Fruit fly (Drosophila melanogaster): ENCODE data around the gene zfh1.
A peak's percentile ranks its signal among the peaks of the same experiment; 100 is the strongest.

zfh1 gene

dm6 chr3R:30770069-30770633 is 4.4 kb downstream of the zfh1 start:
- no peak for TF ChIP-seq usp (GFP tag; optimal IDR thresholded peaks at IDR 0.05)
- no peak for TF ChIP-seq pan (optimal IDR thresholded peaks at IDR 0.05)
- TF ChIP-seq psq (optimal IDR thresholded peaks at IDR 0.05): no peak
- TF ChIP-seq Dll (optimal IDR thresholded peaks at IDR 0.05): no peak
- no peak for TF ChIP-seq EcR (GFP tag; optimal IDR thresholded peaks at IDR 0.05)
- no peak for TF ChIP-seq CG8478 (optimal IDR thresholded peaks at IDR 0.05)

DNA sequence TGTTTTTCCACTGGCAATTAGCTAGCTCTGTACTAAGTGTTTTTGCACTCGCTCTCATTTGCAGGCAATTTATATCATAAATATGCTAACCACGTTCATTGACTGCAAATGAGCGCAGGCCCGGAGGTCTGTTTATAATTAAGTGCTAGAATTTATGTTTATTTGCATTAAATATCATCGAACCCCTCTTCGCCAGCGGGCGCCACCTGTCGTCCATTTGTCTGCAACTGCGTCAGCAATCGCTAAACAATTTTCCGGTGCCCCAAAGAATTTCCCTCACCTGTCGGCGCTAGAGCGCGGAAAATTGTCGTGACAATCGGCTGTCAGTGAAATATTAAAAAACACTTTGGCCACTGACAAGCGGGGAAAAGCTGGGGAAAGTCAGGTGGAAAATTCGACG is 5.0 kb downstream of the zfh1 start:
- TF ChIP-seq Dll (optimal IDR thresholded peaks at IDR 0.05) (no peak), psq (optimal IDR thresholded peaks at IDR 0.05) (no peak), usp (GFP tag; optimal IDR thresholded peaks at IDR 0.05) (no peak), EcR (GFP tag; optimal IDR thresholded peaks at IDR 0.05) (no peak), CG8478 (optimal IDR thresholded peaks at IDR 0.05) (no peak), pan (optimal IDR thresholded peaks at IDR 0.05) (no peak)

DNA sequence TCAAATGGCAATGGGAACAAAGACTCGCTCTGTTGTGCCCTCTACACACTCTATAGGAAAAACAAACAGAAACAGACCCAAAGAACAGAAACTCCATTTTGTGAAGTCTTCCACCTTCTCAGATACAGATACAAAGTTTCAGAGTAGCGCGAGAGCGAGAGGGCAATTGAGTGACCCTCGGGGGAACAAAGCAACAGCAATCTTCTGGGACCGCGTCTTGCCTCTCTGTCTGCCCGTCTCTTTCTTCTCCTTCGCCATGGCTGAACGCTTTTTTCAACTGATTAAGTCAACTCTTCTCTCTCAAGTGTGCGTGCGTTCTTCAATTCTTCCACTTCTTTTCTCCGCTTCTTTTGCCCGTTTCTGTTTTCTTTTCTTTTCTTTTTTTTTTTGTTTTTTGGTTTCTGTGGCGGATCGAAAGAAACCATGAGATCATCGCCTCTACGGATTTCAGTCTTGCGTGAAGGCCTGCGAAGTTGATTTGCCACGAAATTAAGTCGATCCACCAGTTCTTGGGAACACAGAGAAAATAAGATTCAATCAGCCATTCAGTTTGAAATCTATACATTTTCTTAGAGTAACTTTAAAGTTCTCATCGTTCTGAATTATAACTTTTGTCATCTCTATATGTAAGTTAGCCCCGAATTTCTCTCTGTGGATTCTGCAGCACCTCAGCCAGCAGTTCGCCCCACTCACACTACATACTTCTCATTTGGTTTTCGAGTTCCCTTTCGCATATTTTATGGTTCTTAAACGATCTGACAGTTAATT is 7.2 kb downstream of the zfh1 start:
- TF ChIP-seq EcR (GFP tag; optimal IDR thresholded peaks at IDR 0.05): no peak
- TF ChIP-seq usp (GFP tag; optimal IDR thresholded peaks at IDR 0.05): no peak
- TF ChIP-seq CG8478 (optimal IDR thresholded peaks at IDR 0.05): no peak
- no peak for TF ChIP-seq psq (optimal IDR thresholded peaks at IDR 0.05)
- no peak for TF ChIP-seq Dll (optimal IDR thresholded peaks at IDR 0.05)
- TF ChIP-seq pan (optimal IDR thresholded peaks at IDR 0.05): no peak

dm6 chr3R:30775249-30775648 is 9.5 kb downstream of the zfh1 start:
- TF ChIP-seq CG8478 (optimal IDR thresholded peaks at IDR 0.05): no peak
- no peak for TF ChIP-seq Dll (optimal IDR thresholded peaks at IDR 0.05)
- no peak for TF ChIP-seq usp (GFP tag; optimal IDR thresholded peaks at IDR 0.05)
- TF ChIP-seq psq (optimal IDR thresholded peaks at IDR 0.05): no peak
- TF ChIP-seq pan (optimal IDR thresholded peaks at IDR 0.05): no peak
- TF ChIP-seq EcR (GFP tag; optimal IDR thresholded peaks at IDR 0.05): no peak

DNA sequence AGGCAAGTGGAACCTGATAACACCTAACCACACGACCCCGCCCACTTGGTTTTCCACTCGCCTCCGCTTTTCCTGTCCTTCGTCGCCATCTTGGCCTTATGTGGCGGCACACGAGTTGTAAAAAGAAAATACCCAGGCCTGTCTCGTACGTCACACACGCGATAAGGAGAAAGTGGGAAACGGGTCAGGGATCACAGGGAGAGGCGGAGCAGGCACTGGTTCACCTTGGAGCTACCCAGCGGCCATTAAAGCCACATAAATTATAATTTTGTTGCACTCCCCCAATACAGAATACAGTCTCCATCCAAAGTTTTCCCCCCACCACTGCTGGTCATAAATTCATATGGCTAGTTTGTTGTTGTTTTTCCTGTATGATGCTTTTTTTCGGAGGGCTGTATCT is 10.2 kb downstream of the zfh1 start:
- no peak for TF ChIP-seq Dll (optimal IDR thresholded peaks at IDR 0.05)
- TF ChIP-seq pan (optimal IDR thresholded peaks at IDR 0.05): no peak
- TF ChIP-seq CG8478 (optimal IDR thresholded peaks at IDR 0.05): no peak
- no peak for TF ChIP-seq EcR (GFP tag; optimal IDR thresholded peaks at IDR 0.05)
- TF ChIP-seq psq (optimal IDR thresholded peaks at IDR 0.05): no peak
- TF ChIP-seq usp (GFP tag; optimal IDR thresholded peaks at IDR 0.05): no peak

DNA sequence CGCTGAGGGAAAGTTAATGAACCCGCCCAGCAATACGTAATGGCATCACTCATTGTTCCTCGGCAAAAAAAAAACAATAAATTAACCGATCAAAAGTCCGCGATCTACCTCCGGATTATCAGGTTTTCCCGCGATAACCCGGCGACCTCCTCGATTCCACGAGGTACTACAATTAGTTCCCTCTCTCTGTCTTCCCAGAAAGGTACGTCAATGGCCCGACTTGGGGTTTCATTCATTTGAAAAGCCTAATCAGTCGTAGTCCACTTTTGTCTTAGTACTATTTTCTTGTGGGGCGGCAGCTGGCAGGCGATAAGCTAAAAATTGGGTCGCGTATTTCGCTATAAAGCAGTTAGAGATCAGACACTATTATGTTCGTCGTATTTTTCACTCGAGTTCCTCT is 13.5 kb downstream of the zfh1 start:
- TF ChIP-seq psq (optimal IDR thresholded peaks at IDR 0.05): no peak
- no peak for TF ChIP-seq EcR (GFP tag; optimal IDR thresholded peaks at IDR 0.05)
- TF ChIP-seq CG8478 (optimal IDR thresholded peaks at IDR 0.05): no peak
- TF ChIP-seq Dll (optimal IDR thresholded peaks at IDR 0.05): no peak
- no peak for TF ChIP-seq pan (optimal IDR thresholded peaks at IDR 0.05)
- TF ChIP-seq usp (GFP tag; optimal IDR thresholded peaks at IDR 0.05): no peak

dm6 chr3R:30780451-30780850 is 14.7 kb downstream of the zfh1 start:
- TF ChIP-seq EcR (GFP tag; optimal IDR thresholded peaks at IDR 0.05) (no peak), Dll (optimal IDR thresholded peaks at IDR 0.05) (no peak), pan (optimal IDR thresholded peaks at IDR 0.05) (no peak), usp (GFP tag; optimal IDR thresholded peaks at IDR 0.05) (no peak), CG8478 (optimal IDR thresholded peaks at IDR 0.05) (no peak), psq (optimal IDR thresholded peaks at IDR 0.05) (no peak)

DNA sequence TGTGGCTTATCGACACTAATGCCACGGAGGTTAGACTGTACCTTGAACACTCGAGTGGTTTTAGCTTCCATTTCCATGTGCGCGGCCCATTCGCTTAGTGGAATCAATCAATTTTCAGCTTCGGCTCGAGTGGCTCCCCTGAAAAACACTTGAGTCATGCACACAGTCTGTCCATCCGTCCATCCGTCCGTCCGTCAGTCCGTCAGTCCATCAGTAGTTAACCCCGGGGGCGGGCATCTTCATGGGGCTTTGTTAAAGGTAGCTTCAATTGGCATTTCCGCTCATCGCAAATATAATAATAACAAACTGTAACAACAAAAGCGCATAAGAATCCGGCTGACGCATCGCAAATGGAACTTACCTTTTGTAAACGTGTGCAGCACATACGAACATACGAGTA is 15.4 kb downstream of the zfh1 start:
- no peak for TF ChIP-seq CG8478 (optimal IDR thresholded peaks at IDR 0.05)
- no peak for TF ChIP-seq Dll (optimal IDR thresholded peaks at IDR 0.05)
- no peak for TF ChIP-seq usp (GFP tag; optimal IDR thresholded peaks at IDR 0.05)
- no peak for TF ChIP-seq pan (optimal IDR thresholded peaks at IDR 0.05)
- TF ChIP-seq EcR (GFP tag; optimal IDR thresholded peaks at IDR 0.05): no peak
- no peak for TF ChIP-seq psq (optimal IDR thresholded peaks at IDR 0.05)

DNA sequence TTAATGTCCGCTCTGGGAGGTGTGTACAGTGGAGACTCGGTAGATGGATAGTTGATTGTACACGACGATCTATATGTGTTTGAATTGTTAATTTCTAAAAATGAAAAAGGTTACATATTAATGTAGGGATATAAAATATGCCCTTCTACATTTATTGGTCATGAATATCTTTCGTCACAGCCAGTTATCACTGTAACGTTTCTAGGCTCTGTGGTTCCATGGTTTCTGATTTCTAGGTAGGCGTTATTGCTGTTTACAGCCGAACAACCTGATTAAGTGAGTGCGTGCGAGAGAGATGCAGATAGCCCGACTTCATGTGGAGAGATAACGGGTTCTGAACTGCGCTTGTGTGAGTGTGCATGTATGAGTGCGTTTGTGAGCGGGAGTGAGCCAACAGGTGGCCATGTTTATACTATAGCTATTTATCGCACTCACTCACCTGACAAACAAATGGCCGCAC is 16.0 kb downstream of the zfh1 start:
- TF ChIP-seq EcR (GFP tag; optimal IDR thresholded peaks at IDR 0.05) (peak in 1 of 2 experiments; percentile 25), Dll (optimal IDR thresholded peaks at IDR 0.05) (peak; percentile 38), CG8478 (optimal IDR thresholded peaks at IDR 0.05) (no peak)

DNA sequence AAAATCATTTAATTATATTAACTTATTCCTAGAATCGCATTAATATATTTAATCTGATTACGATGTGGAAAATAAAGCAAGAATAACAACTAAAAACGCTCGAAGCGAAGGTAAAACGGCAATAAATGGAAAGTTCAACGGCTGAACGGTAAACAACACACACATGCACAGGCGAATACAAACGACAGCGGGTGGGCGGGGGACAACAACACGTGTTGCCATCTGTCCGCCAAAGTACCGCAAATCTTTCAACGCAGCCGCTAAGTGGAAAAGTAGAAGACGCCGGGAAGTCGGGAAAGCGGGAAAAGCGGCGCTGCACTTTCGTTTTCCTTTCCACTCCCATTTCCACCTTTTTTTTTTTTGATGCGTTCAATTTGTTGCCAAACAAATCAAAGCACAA is 16.8 kb downstream of the zfh1 start:
- TF ChIP-seq EcR (GFP tag; optimal IDR thresholded peaks at IDR 0.05) (no peak), Dll (optimal IDR thresholded peaks at IDR 0.05) (no peak), usp (GFP tag; optimal IDR thresholded peaks at IDR 0.05) (no peak), psq (optimal IDR thresholded peaks at IDR 0.05) (no peak), CG8478 (optimal IDR thresholded peaks at IDR 0.05) (no peak), pan (optimal IDR thresholded peaks at IDR 0.05) (no peak)

DNA sequence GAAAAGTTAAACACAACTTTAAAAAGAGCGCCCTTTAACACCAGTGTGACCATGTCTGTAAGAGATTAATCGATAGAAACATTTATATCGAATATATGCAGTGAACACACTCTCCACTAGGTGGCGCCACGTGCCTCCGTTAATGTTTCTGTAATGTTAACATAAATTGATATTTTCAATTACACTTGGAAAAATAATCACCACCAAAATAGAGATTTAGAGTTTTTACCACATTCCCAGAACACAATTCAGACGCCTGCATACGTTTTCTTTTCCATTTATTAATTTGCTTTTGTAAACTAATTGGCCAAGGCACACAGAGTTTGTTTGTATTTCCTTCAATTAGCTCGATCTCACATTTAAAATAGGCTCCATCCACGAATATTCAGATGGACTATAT is 23.6 kb downstream of the zfh1 start:
- no peak for TF ChIP-seq pan (optimal IDR thresholded peaks at IDR 0.05)
- TF ChIP-seq usp (GFP tag; optimal IDR thresholded peaks at IDR 0.05): no peak
- TF ChIP-seq CG8478 (optimal IDR thresholded peaks at IDR 0.05): no peak
- no peak for TF ChIP-seq psq (optimal IDR thresholded peaks at IDR 0.05)
- TF ChIP-seq Dll (optimal IDR thresholded peaks at IDR 0.05): no peak
- no peak for TF ChIP-seq EcR (GFP tag; optimal IDR thresholded peaks at IDR 0.05)

- TF ChIP-seq pan (optimal IDR thresholded peaks at IDR 0.05) (no peak), usp (GFP tag; optimal IDR thresholded peaks at IDR 0.05) (no peak), psq (optimal IDR thresholded peaks at IDR 0.05) (no peak), CG8478 (optimal IDR thresholded peaks at IDR 0.05) (no peak), EcR (GFP tag; optimal IDR thresholded peaks at IDR 0.05) (no peak), Dll (optimal IDR thresholded peaks at IDR 0.05) (no peak)
Measured at dm6 chr3R:30792959-30793358, 27.2 kb downstream of the zfh1 start.

Measured in whole organism.